Worm (Caenorhabditis elegans) whole organism, L2 larva: Measurements from ENCODE around the gene fbxb-18.

Experiments used
- C34F6.9 ChIP-seq: fragments of 150-350 bp; optimal IDR thresholded peaks from 2 replicates; lab custom pipeline; 2014; ENCODE audit warnings: missing biosample characterization, missing genetic modification characterization
- F13H6.1 ChIP-seq: sonication (generic microtip); optimal IDR thresholded peaks from 2 replicates; lab custom pipeline; 2016; ENCODE audit warnings: missing genetic modification characterization, missing compliant biosample characterization
- R02D3.7 ChIP-seq: fragments of 150-350 bp; optimal IDR thresholded peaks from 2 replicates; lab custom pipeline; 2014; ENCODE audit warnings: missing biosample characterization, missing genetic modification characterization
- ZK546.5 ChIP-seq: sonication (generic microtip); optimal IDR thresholded peaks from 2 replicates; lab custom pipeline; 2017; ENCODE audit warnings: missing biosample characterization, missing genetic modification characterization
- alr-1 ChIP-seq: fragments of 150-350 bp; optimal IDR thresholded peaks from 2 replicates; lab custom pipeline; 2014; ENCODE audit warnings: missing biosample characterization, missing genetic modification characterization
- aly-2 ChIP-seq: fragments of 150-350 bp; optimal IDR thresholded peaks from 2 replicates; lab custom pipeline; 2014; ENCODE audit warnings: missing biosample characterization, missing genetic modification characterization
- ama-1 ChIP-seq: fragments of 150-350 bp; optimal IDR thresholded peaks from 2 replicates; lab custom pipeline; 2018; ENCODE audit warnings: inconsistent platforms
- blmp-1 ChIP-seq: sonication (generic microtip); optimal IDR thresholded peaks from 2 replicates; lab custom pipeline; 2017; ENCODE audit warnings: missing genetic modification characterization, mild to moderate bottlenecking, missing compliant biosample characterization, antibody characterized with exemption, moderate library complexity; ENCODE audit not compliant: insufficient read depth
- ceh-82 ChIP-seq: fragments of 150-350 bp; optimal IDR thresholded peaks from 2 replicates; lab custom pipeline; 2014; ENCODE audit warnings: missing biosample characterization, missing genetic modification characterization
- crh-2 ChIP-seq: sonication (generic microtip); optimal IDR thresholded peaks from 2 replicates; lab custom pipeline; 2017; ENCODE audit warnings: missing biosample characterization, missing genetic modification characterization
- dmd-4 ChIP-seq: sonication (generic microtip); optimal IDR thresholded peaks from 2 replicates; lab custom pipeline; 2017; ENCODE audit warnings: missing biosample characterization, missing genetic modification characterization
- egl-27 ChIP-seq: sonication (generic microtip); optimal IDR thresholded peaks from 3 replicates; lab custom pipeline; 2017; ENCODE audit warnings: missing biosample characterization, missing genetic modification reagents, missing genetic modification characterization
- elt-1 ChIP-seq: fragments of 150-350 bp; optimal IDR thresholded peaks from 2 replicates; lab custom pipeline; 2014; ENCODE audit warnings: missing biosample characterization, missing genetic modification characterization
- elt-3 ChIP-seq: sonication (generic microtip); optimal IDR thresholded peaks from 2 replicates; lab custom pipeline; 2017; ENCODE audit warnings: missing biosample characterization, missing genetic modification characterization
- fos-1 ChIP-seq: fragments of 150-350 bp; optimal IDR thresholded peaks from 2 replicates; lab custom pipeline; 2014; ENCODE audit warnings: missing biosample characterization, missing genetic modification characterization
- lin-11 ChIP-seq: fragments of 150-350 bp; sonication (generic microtip); optimal IDR thresholded peaks from 2 replicates; lab custom pipeline; 2014; ENCODE audit warnings: missing biosample characterization, missing genetic modification characterization, inconsistent platforms, mixed read lengths
- lin-13 ChIP-seq: fragments of 150-350 bp; optimal IDR thresholded peaks from 2 replicates; lab custom pipeline; 2014; ENCODE audit warnings: missing biosample characterization, missing genetic modification reagents, missing genetic modification characterization
- lin-39 ChIP-seq: fragments of 150-350 bp; optimal IDR thresholded peaks from 2 replicates; lab custom pipeline; 2014; ENCODE audit warnings: missing biosample characterization, missing genetic modification reagents, missing genetic modification characterization
- mbf-1 ChIP-seq: sonication (generic microtip); optimal IDR thresholded peaks from 2 replicates; lab custom pipeline; 2017; ENCODE audit warnings: missing biosample characterization, missing genetic modification characterization
- mdl-1 ChIP-seq, 2 experiments: fragments of 150-350 bp in 1 of 2; sonication (generic microtip) in 1 of 2; optimal IDR thresholded peaks; 2 replicates each; lab custom pipeline; 2017; ENCODE audit warnings: missing biosample characterization in 2 of 2, missing genetic modification characterization in 2 of 2
- nhr-10 ChIP-seq: sonication (generic microtip); optimal IDR thresholded peaks from 2 replicates; lab custom pipeline; 2017; ENCODE audit warnings: missing biosample characterization, missing genetic modification characterization
- nhr-11 ChIP-seq: fragments of 150-350 bp; optimal IDR thresholded peaks from 2 replicates; lab custom pipeline; 2014; ENCODE audit warnings: missing biosample characterization, missing genetic modification characterization
- nhr-12 ChIP-seq: fragments of 150-350 bp; optimal IDR thresholded peaks from 2 replicates; lab custom pipeline; 2014; ENCODE audit warnings: missing biosample characterization, missing genetic modification characterization
- nhr-21 ChIP-seq: fragments of 150-350 bp; optimal IDR thresholded peaks from 2 replicates; lab custom pipeline; 2014; ENCODE audit warnings: missing biosample characterization, missing genetic modification characterization
- nhr-23 ChIP-seq: fragments of 150-350 bp; optimal IDR thresholded peaks from 2 replicates; lab custom pipeline; 2014; ENCODE audit warnings: missing biosample characterization, missing genetic modification reagents, missing genetic modification characterization
- nhr-237 ChIP-seq: fragments of 150-350 bp; optimal IDR thresholded peaks from 2 replicates; lab custom pipeline; 2014; ENCODE audit warnings: missing biosample characterization, missing genetic modification characterization
- nhr-25 ChIP-seq: fragments of 150-350 bp; sonication (generic microtip); optimal IDR thresholded peaks from 3 replicates; lab custom pipeline; 2014; ENCODE audit warnings: missing biosample characterization, missing genetic modification characterization
- nhr-6 ChIP-seq: fragments of 150-350 bp; optimal IDR thresholded peaks from 2 replicates; lab custom pipeline; 2014; ENCODE audit warnings: missing biosample characterization, missing genetic modification characterization
- nhr-77 ChIP-seq: fragments of 150-350 bp; optimal IDR thresholded peaks from 2 replicates; lab custom pipeline; 2014; ENCODE audit warnings: missing biosample characterization, missing genetic modification characterization
- sem-4 ChIP-seq: fragments of 150-350 bp; optimal IDR thresholded peaks from 2 replicates; lab custom pipeline; 2014; ENCODE audit warnings: missing biosample characterization, missing genetic modification reagents, missing genetic modification characterization
- skn-1 ChIP-seq: sonication (generic microtip); optimal IDR thresholded peaks from 2 replicates; lab custom pipeline; 2017; ENCODE audit warnings: missing biosample characterization, missing genetic modification characterization
- sma-3 ChIP-seq: sonication (generic microtip); optimal IDR thresholded peaks from 2 replicates; lab custom pipeline; 2016; ENCODE audit warnings: missing genetic modification reagents, missing genetic modification characterization, missing compliant biosample characterization
- snpc-4 ChIP-seq: fragments of 150-350 bp; optimal IDR thresholded peaks from 2 replicates; lab custom pipeline; 2014; ENCODE audit warnings: missing biosample characterization, missing genetic modification characterization
- unc-39 ChIP-seq: fragments of 150-350 bp; optimal IDR thresholded peaks from 2 replicates; lab custom pipeline; 2014; ENCODE audit warnings: missing biosample characterization, missing genetic modification characterization
- zag-1 ChIP-seq: fragments of 150-350 bp; optimal IDR thresholded peaks from 2 replicates; lab custom pipeline; 2014; ENCODE audit warnings: missing biosample characterization, missing genetic modification characterization
- ztf-1 ChIP-seq: fragments of 200-800 bp; sonication (Bioruptor generic); conservative IDR thresholded peaks from 2 replicates; pipeline ENCODE4 v1.3.6; 2022; ENCODE audit warnings: missing genetic modification characterization, missing compliant biosample characterization
- ztf-11 ChIP-seq: sonication (generic microtip); optimal IDR thresholded peaks from 2 replicates; lab custom pipeline; 2017; ENCODE audit warnings: missing biosample characterization, missing genetic modification characterization

fbxb-18 gene

DNA sequence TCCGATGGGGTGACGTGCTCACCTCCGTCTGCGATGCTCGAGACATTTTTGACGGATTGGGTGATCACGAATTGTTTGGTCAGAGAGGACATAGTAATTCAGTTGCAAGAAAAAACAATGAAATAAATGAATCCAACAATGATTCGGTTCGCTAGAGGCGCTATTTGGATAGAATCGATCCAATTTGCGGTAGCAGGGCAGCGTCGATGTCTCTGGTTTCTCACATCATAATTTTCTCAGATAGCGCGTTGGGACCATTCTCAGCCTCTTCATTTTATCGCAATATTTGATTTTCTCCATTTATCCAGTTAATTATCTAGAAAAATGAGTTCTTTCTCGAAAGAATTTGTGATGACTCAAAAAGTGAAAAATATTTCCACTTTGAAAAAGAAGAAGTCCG is 17.7 kb upstream of the fbxb-18 start, which contains the start of gene sdz-18:
Gene sdz-18, minus strand, starts transcription at position 101 of the 400 bp plus-strand sequence.
- TF ChIP-seq nhr-23 (tag; lab: Kevin White, UChicago) (no peak), ama-1 (lab: Kevin White, UChicago) (no peak), elt-3 (tag; lab: Kevin White, UChicago) (no peak), skn-1 (tag; lab: Kevin White, UChicago) (no peak), nhr-12 (no peak), nhr-21 (no peak), nhr-11 (tag; lab: Kevin White, UChicago) (no peak), blmp-1 (tag; lab: Kevin White, UChicago) (no peak), ZK546.5 (no peak), sma-3 (GFP tag; lab: Kevin White, UChicago) (no peak), crh-2 (tag; lab: Kevin White, UChicago) (no peak), nhr-10 (no peak), mdl-1 (tag; optimal IDR thresholded peaks at IDR 0.05; lab: Kevin White, UChicago) (no peak), sem-4 (tag; lab: Kevin White, UChicago) (no peak), nhr-237 (tag; lab: Kevin White, UChicago) (no peak), lin-13 (GFP tag; lab: Kevin White, UChicago) (no peak), zag-1 (tag; lab: Kevin White, UChicago) (no peak)
- TF ChIP-seq, all 48 proteins: peak for 0

- no peak for TF ChIP-seq ceh-82 (tag; lab: Kevin White, UChicago)
- TF ChIP-seq elt-1 (tag; lab: Kevin White, UChicago) = no peak
- TF ChIP-seq ztf-1 (GFP tag; lab: Robert Waterston, UW) = no peak
- TF ChIP-seq nhr-10 = no peak
- no peak for TF ChIP-seq elt-3 (tag; lab: Kevin White, UChicago)
- no peak for TF ChIP-seq ztf-11
- no peak for TF ChIP-seq mdl-1 (tag; optimal IDR thresholded peaks at IDR 0.05; lab: Kevin White, UChicago)
- TF ChIP-seq snpc-4 = no peak
- no peak for TF ChIP-seq sma-3 (GFP tag; lab: Kevin White, UChicago)
- TF ChIP-seq egl-27 = no peak
- TF ChIP-seq lin-13 (GFP tag; lab: Kevin White, UChicago) = no peak
- TF ChIP-seq skn-1 (tag; lab: Kevin White, UChicago) = no peak
- TF ChIP-seq nhr-25 = no peak
- TF ChIP-seq F13H6.1 = no peak
- no peak for TF ChIP-seq nhr-23 (tag; lab: Kevin White, UChicago)
These were observed 14.7 kb upstream of the fbxb-18 start, which contains the start of gene fbxb-47 for ce11 chrII:1703363-1703762. Gene fbxb-47 (minus strand): TSS chrII:1703463.

ce11 chrII:1695861-1696260 is 7.1 kb upstream of the fbxb-18 start, which contains the start of gene F58E1.13:
Gene F58E1.13 (minus strand): TSS chrII:1695872.
- TF ChIP-seq skn-1 (tag; lab: Kevin White, UChicago) (no peak), elt-1 (tag; lab: Kevin White, UChicago) (no peak), snpc-4 (no peak), ztf-11 (no peak), fos-1 (tag; lab: Kevin White, UChicago) (no peak), nhr-77 (tag; lab: Kevin White, UChicago) (no peak), lin-11 (tag; lab: Kevin White, UChicago) (no peak), nhr-6 (tag; lab: Kevin White, UChicago) (no peak), lin-39 (tag; lab: Kevin White, UChicago) (no peak), ztf-1 (GFP tag; lab: Robert Waterston, UW) (no peak)

- no peak for TF ChIP-seq blmp-1 (tag; lab: Kevin White, UChicago)
These were observed 5.8 kb upstream of the fbxb-18 start, which contains the start of gene fbxc-26 for ce11 chrII:1694530-1694929. Gene fbxc-26 (minus strand): TSS chrII:1694630.

DNA sequence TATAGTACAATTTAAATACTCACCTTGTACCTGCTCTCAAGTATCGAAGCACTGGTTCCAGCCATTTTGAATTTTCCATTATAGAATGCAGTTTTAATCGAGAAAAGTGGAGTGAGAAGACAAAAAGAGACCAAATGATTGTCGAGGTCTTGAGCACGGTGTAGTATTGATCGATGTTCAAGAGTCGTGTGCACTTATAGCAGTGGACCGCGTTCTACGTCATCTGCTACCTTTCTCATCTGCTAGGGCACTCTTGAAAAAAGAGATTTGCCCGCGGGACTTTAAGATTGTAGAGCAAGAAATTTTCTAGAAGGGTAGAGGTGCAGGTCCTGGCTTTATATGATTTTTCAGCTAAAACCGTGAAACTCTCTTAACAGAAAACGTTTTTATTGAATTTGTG is 4.1 kb upstream of the fbxb-18 start, which contains the start of gene fbxc-21:
Gene fbxc-21, minus strand, starts transcription at position 101 of the 400 bp plus-strand sequence.
- no peak for TF ChIP-seq sma-3 (GFP tag; lab: Kevin White, UChicago)
- no peak for TF ChIP-seq elt-1 (tag; lab: Kevin White, UChicago)
- no peak for TF ChIP-seq ZK546.5
- no peak for TF ChIP-seq nhr-10

ce11 chrII:1691011-1691410 is 2.3 kb upstream of the fbxb-18 start, which contains the start of gene fbxc-22:
Gene fbxc-22 (minus strand): TSS chrII:1691111.
- TF ChIP-seq snpc-4 = no peak
- no peak for TF ChIP-seq alr-1 (tag; lab: Kevin White, UChicago)
- TF ChIP-seq sma-3 (GFP tag; lab: Kevin White, UChicago) = no peak
- no peak for TF ChIP-seq dmd-4 (tag; lab: Kevin White, UChicago)
- TF ChIP-seq ZK546.5 = no peak
- no peak for TF ChIP-seq C34F6.9 (tag; lab: Kevin White, UChicago)
- no peak for TF ChIP-seq skn-1 (tag; lab: Kevin White, UChicago)
- no peak for TF ChIP-seq ceh-82 (tag; lab: Kevin White, UChicago)
- no peak for TF ChIP-seq nhr-12
- TF ChIP-seq aly-2 = no peak
- TF ChIP-seq mbf-1 (tag; lab: Kevin White, UChicago) = no peak
- TF ChIP-seq ama-1 (lab: Kevin White, UChicago) = no peak
- no peak for TF ChIP-seq mdl-1 (tag; optimal IDR thresholded peaks at IDR 0.05; lab: Kevin White, UChicago)
- TF ChIP-seq ztf-11 = no peak
- TF ChIP-seq unc-39 (tag; lab: Kevin White, UChicago) = no peak
- no peak for TF ChIP-seq R02D3.7 (tag; lab: Kevin White, UChicago)
